Worm (Caenorhabditis elegans) whole organism, L3 larva: ENCODE results near the gene hap-1.

ENCODE experiments used
- ZK546.5 ChIP-seq: sonication (generic microtip); optimal IDR thresholded peaks from 2 replicates; lab custom pipeline; 2017; ENCODE audit warnings: missing biosample characterization, missing genetic modification characterization
- aly-2 ChIP-seq: fragments of 150-350 bp; optimal IDR thresholded peaks from 2 replicates; lab custom pipeline; 2014; ENCODE audit warnings: missing biosample characterization, missing genetic modification characterization
- ama-1 ChIP-seq: fragments of 150-350 bp; optimal IDR thresholded peaks from 2 replicates; lab custom pipeline; 2018
- ceh-16 ChIP-seq: sonication (generic microtip); optimal IDR thresholded peaks from 2 replicates; lab custom pipeline; 2017; ENCODE audit warnings: missing biosample characterization, missing genetic modification characterization
- ceh-28 ChIP-seq: fragments of 150-350 bp; optimal IDR thresholded peaks from 2 replicates; lab custom pipeline; 2014; ENCODE audit warnings: missing biosample characterization, missing genetic modification reagents, missing genetic modification characterization
- ceh-82 ChIP-seq: fragments of 150-350 bp; optimal IDR thresholded peaks from 2 replicates; lab custom pipeline; 2014; ENCODE audit warnings: missing biosample characterization, missing genetic modification characterization
- ceh-9 ChIP-seq: sonication (generic microtip); optimal IDR thresholded peaks from 2 replicates; lab custom pipeline; 2018; ENCODE audit warnings: missing biosample characterization, missing genetic modification characterization
- daf-12 ChIP-seq: fragments of 150-350 bp; optimal IDR thresholded peaks from 2 replicates; lab custom pipeline; 2014; ENCODE audit warnings: missing biosample characterization, missing genetic modification reagents, missing genetic modification characterization
- egl-5 ChIP-seq: fragments of 150-350 bp; optimal IDR thresholded peaks from 2 replicates; lab custom pipeline; 2017; ENCODE audit warnings: missing biosample characterization, missing genetic modification reagents, missing genetic modification characterization, inconsistent platforms
- elt-2 ChIP-seq: sonication (generic microtip); optimal IDR thresholded peaks from 2 replicates; lab custom pipeline; 2016; ENCODE audit warnings: missing genetic modification reagents, mild to moderate bottlenecking, missing genetic modification characterization, missing compliant biosample characterization
- elt-3 ChIP-seq, 3 experiments: fragments of 150-350 bp in 1 of 3; sonication (generic microtip) in 2 of 3; optimal IDR thresholded peaks; 2 replicates in 2 of 3; 4 replicates in 1 of 3; lab custom pipeline; 2014 to 2017; ENCODE audit warnings: missing biosample characterization in 3 of 3, missing genetic modification characterization in 3 of 3
- eor-1 ChIP-seq, 2 experiments: fragments of 150-350 bp; optimal IDR thresholded peaks; 2 replicates each; lab custom pipeline; 2014 to 2018; ENCODE audit warnings: missing biosample characterization in 2 of 2, missing genetic modification characterization in 2 of 2
- fkh-10 ChIP-seq: sonication (generic microtip); optimal IDR thresholded peaks from 2 replicates; lab custom pipeline; 2017; ENCODE audit warnings: missing biosample characterization, missing genetic modification reagents, missing genetic modification characterization
- fkh-2 ChIP-seq: fragments of 150-350 bp; optimal IDR thresholded peaks from 2 replicates; lab custom pipeline; 2014; ENCODE audit warnings: missing biosample characterization, missing genetic modification reagents, missing genetic modification characterization
- fos-1 ChIP-seq: fragments of 150-350 bp; optimal IDR thresholded peaks from 2 replicates; lab custom pipeline; 2014; ENCODE audit warnings: missing biosample characterization, missing genetic modification characterization
- jun-1 ChIP-seq: fragments of 150-350 bp; optimal IDR thresholded peaks from 2 replicates; lab custom pipeline; 2014; ENCODE audit warnings: missing biosample characterization, missing genetic modification reagents, missing genetic modification characterization
- lin-15B ChIP-seq: fragments of 150-350 bp; optimal IDR thresholded peaks from 2 replicates; lab custom pipeline; 2014; ENCODE audit warnings: missing biosample characterization, missing genetic modification characterization
- lin-39 ChIP-seq: fragments of 150-350 bp; optimal IDR thresholded peaks from 2 replicates; lab custom pipeline; 2018; ENCODE audit warnings: missing biosample characterization, missing genetic modification reagents, missing genetic modification characterization
- lsy-12 ChIP-seq: sonication (generic microtip); optimal IDR thresholded peaks from 2 replicates; lab custom pipeline; 2016; ENCODE audit warnings: mild to moderate bottlenecking, missing genetic modification characterization, missing compliant biosample characterization
- mdl-1 ChIP-seq: fragments of 150-350 bp; optimal IDR thresholded peaks from 2 replicates; lab custom pipeline; 2014; ENCODE audit warnings: missing biosample characterization, missing genetic modification characterization
- mml-1 ChIP-seq: fragments of 150-350 bp; sonication (generic microtip); optimal IDR thresholded peaks from 3 replicates; lab custom pipeline; 2014; ENCODE audit warnings: missing biosample characterization, missing genetic modification characterization
- nfya-1 ChIP-seq: sonication (generic microtip); optimal IDR thresholded peaks from 2 replicates; lab custom pipeline; 2017; ENCODE audit warnings: missing genetic modification characterization, mild to moderate bottlenecking, missing compliant biosample characterization, antibody characterized with exemption, moderate library complexity; ENCODE audit not compliant: insufficient read depth
- nhr-11 ChIP-seq: fragments of 150-350 bp; optimal IDR thresholded peaks from 2 replicates; lab custom pipeline; 2014; ENCODE audit warnings: missing biosample characterization, missing genetic modification characterization
- nhr-28 ChIP-seq: fragments of 150-350 bp; optimal IDR thresholded peaks from 2 replicates; lab custom pipeline; 2014; ENCODE audit warnings: missing biosample characterization, missing genetic modification characterization
- nhr-43 ChIP-seq: sonication (generic microtip); optimal IDR thresholded peaks from 2 replicates; lab custom pipeline; 2016; ENCODE audit warnings: mild to moderate bottlenecking, missing genetic modification characterization, missing compliant biosample characterization; ENCODE audit not compliant: poor library complexity, severe bottlenecking
- nhr-67 ChIP-seq: fragments of 150-350 bp; optimal IDR thresholded peaks from 2 replicates; lab custom pipeline; 2014; ENCODE audit warnings: missing biosample characterization, missing genetic modification characterization
- nhr-76 ChIP-seq: fragments of 150-350 bp; sonication (generic microtip); optimal IDR thresholded peaks from 5 replicates; lab custom pipeline; 2014; ENCODE audit warnings: missing biosample characterization, missing genetic modification characterization
- nhr-77 ChIP-seq: fragments of 150-350 bp; optimal IDR thresholded peaks from 2 replicates; lab custom pipeline; 2014; ENCODE audit warnings: missing biosample characterization, missing genetic modification characterization
- pqm-1 ChIP-seq: fragments of 150-350 bp; optimal IDR thresholded peaks from 2 replicates; lab custom pipeline; 2017; ENCODE audit warnings: missing biosample characterization, missing genetic modification characterization, inconsistent platforms
- sea-2 ChIP-seq: fragments of 150-350 bp; sonication (generic microtip); optimal IDR thresholded peaks from 4 replicates; lab custom pipeline; 2014; ENCODE audit warnings: missing biosample characterization, missing genetic modification reagents, missing genetic modification characterization
- skn-1 ChIP-seq: fragments of 150-350 bp; optimal IDR thresholded peaks from 2 replicates; lab custom pipeline; 2014; ENCODE audit warnings: missing biosample characterization, missing genetic modification characterization
- snpc-4 ChIP-seq: fragments of 150-350 bp; optimal IDR thresholded peaks from 2 replicates; lab custom pipeline; 2014; ENCODE audit warnings: missing biosample characterization, missing genetic modification characterization
- unc-62 ChIP-seq: fragments of 150-350 bp; sonication (generic microtip); optimal IDR thresholded peaks from 4 replicates; lab custom pipeline; 2014; ENCODE audit warnings: missing biosample characterization, missing genetic modification reagents, missing genetic modification characterization
- zag-1 ChIP-seq: fragments of 150-350 bp; optimal IDR thresholded peaks from 2 replicates; lab custom pipeline; 2014; ENCODE audit warnings: missing biosample characterization, missing genetic modification characterization
- ztf-4 ChIP-seq: fragments of 150-350 bp; optimal IDR thresholded peaks from 2 replicates; lab custom pipeline; 2014; ENCODE audit warnings: missing biosample characterization, missing genetic modification characterization

Gene hap-1

ce11 chrIII:5263299-5263993, at the start of gene hap-1, which contains the start of gene C34E10.9:
Gene hap-1 (plus strand): TSS chrIII:5263943.
Gene C34E10.9 (minus strand): TSS chrIII:5263399.
- no peak for TF ChIP-seq nfya-1
- no peak for TF ChIP-seq eor-1 (tag; optimal IDR thresholded peaks at IDR 0.05; lab: Kevin White, UChicago)
- no peak for TF ChIP-seq zag-1
- no peak for TF ChIP-seq fkh-2
- no peak for TF ChIP-seq ceh-82
- no peak for TF ChIP-seq ZK546.5 (tag; lab: Kevin White, UChicago)
- TF ChIP-seq daf-12, result no peak
- no peak for TF ChIP-seq sea-2 (GFP tag; lab: Kevin White, UChicago)
- no peak for TF ChIP-seq lin-15B (tag; lab: Kevin White, UChicago)
- no peak for TF ChIP-seq jun-1 (tag; lab: Kevin White, UChicago)
- TF ChIP-seq ztf-4 (tag; lab: Kevin White, UChicago), result no peak

- TF ChIP-seq nhr-77 (no peak), nhr-43 (no peak), mml-1 (tag; lab: Kevin White, UChicago) (no peak), fkh-10 (GFP tag; lab: Kevin White, UChicago) (no peak), pqm-1 (tag; lab: Kevin White, UChicago) (no peak), snpc-4 (tag; lab: Kevin White, UChicago) (no peak), mdl-1 (tag; lab: Kevin White, UChicago) (no peak), elt-3 (tag; optimal IDR thresholded peaks at IDR 0.05; lab: Kevin White, UChicago) (no peak), ceh-9 (no peak), lin-39 (tag; lab: Kevin White, UChicago) (no peak), ceh-28 (tag; lab: Kevin White, UChicago) (no peak), lin-15B (tag; lab: Kevin White, UChicago) (no peak), nhr-67 (no peak), jun-1 (tag; lab: Kevin White, UChicago) (no peak), zag-1 (no peak)
- TF ChIP-seq, all 47 proteins: peak for 0
Measured at ce11 chrIII:5214162-5214561, 49.6 kb upstream of the hap-1 start.

- TF ChIP-seq egl-5 (tag; lab: Kevin White, UChicago) (no peak), nhr-77 (no peak), fkh-10 (GFP tag; lab: Kevin White, UChicago) (no peak), fos-1 (tag; lab: Kevin White, UChicago) (no peak), lsy-12 (no peak), nhr-28 (tag; lab: Kevin White, UChicago) (no peak), skn-1 (no peak), lin-39 (tag; lab: Kevin White, UChicago) (no peak), ama-1 (lab: Kevin White, UChicago) (no peak), unc-62 (GFP tag; lab: Kevin White, UChicago) (no peak), ceh-16 (tag; lab: Kevin White, UChicago) (no peak)
Measured at ce11 chrIII:5215375-5215774, 48.4 kb upstream of the hap-1 start, which contains the start of gene ZC155.4. Gene ZC155.4 (minus strand): TSS chrIII:5215475.

- TF ChIP-seq daf-12 (no peak), aly-2 (tag; lab: Kevin White, UChicago) (no peak), ama-1 (lab: Kevin White, UChicago) (no peak), eor-1 (tag; optimal IDR thresholded peaks at IDR 0.05; lab: Kevin White, UChicago) (no peak), elt-3 (tag; optimal IDR thresholded peaks at IDR 0.05; lab: Kevin White, UChicago) (no peak), mdl-1 (tag; lab: Kevin White, UChicago) (no peak), nfya-1 (no peak), ZK546.5 (tag; lab: Kevin White, UChicago) (no peak), fkh-2 (no peak), elt-2 (tag; lab: Kevin White, UChicago) (no peak), nhr-76 (tag; lab: Kevin White, UChicago) (no peak), egl-5 (tag; lab: Kevin White, UChicago) (no peak), ztf-4 (tag; lab: Kevin White, UChicago) (no peak), jun-1 (tag; lab: Kevin White, UChicago) (no peak), nhr-11 (tag; lab: Kevin White, UChicago) (no peak)
- TF ChIP-seq, all 47 proteins: peak for 0
Measured at ce11 chrIII:5217511-5217910, 46.2 kb upstream of the hap-1 start, which contains the start of gene cutl-19. Gene cutl-19 (minus strand): TSS chrIII:5217611.
